Worm (Caenorhabditis elegans) whole organism, L2 larva: ENCODE results near the gene adm-2.
A peak's percentile ranks its signal among the peaks of the same experiment; 100 is the strongest.

Source experiments
- ama-1 ChIP-seq: fragments of 150-350 bp; optimal IDR thresholded peaks from 2 replicates; lab custom pipeline; 2018; ENCODE audit warnings: inconsistent platforms
- blmp-1 ChIP-seq: sonication (generic microtip); optimal IDR thresholded peaks from 2 replicates; lab custom pipeline; 2017; ENCODE audit warnings: missing genetic modification characterization, mild to moderate bottlenecking, missing compliant biosample characterization, antibody characterized with exemption, moderate library complexity; ENCODE audit not compliant: insufficient read depth
- ceh-82 ChIP-seq: fragments of 150-350 bp; optimal IDR thresholded peaks from 2 replicates; lab custom pipeline; 2014; ENCODE audit warnings: missing biosample characterization, missing genetic modification characterization
- crh-2 ChIP-seq: sonication (generic microtip); optimal IDR thresholded peaks from 2 replicates; lab custom pipeline; 2017; ENCODE audit warnings: missing biosample characterization, missing genetic modification characterization
- elt-3 ChIP-seq: sonication (generic microtip); optimal IDR thresholded peaks from 2 replicates; lab custom pipeline; 2017; ENCODE audit warnings: missing biosample characterization, missing genetic modification characterization
- fos-1 ChIP-seq: fragments of 150-350 bp; optimal IDR thresholded peaks from 2 replicates; lab custom pipeline; 2014; ENCODE audit warnings: missing biosample characterization, missing genetic modification characterization
- lin-39 ChIP-seq: fragments of 150-350 bp; optimal IDR thresholded peaks from 2 replicates; lab custom pipeline; 2014; ENCODE audit warnings: missing biosample characterization, missing genetic modification reagents, missing genetic modification characterization
- nhr-10 ChIP-seq: sonication (generic microtip); optimal IDR thresholded peaks from 2 replicates; lab custom pipeline; 2017; ENCODE audit warnings: missing biosample characterization, missing genetic modification characterization
- nhr-12 ChIP-seq: fragments of 150-350 bp; optimal IDR thresholded peaks from 2 replicates; lab custom pipeline; 2014; ENCODE audit warnings: missing biosample characterization, missing genetic modification characterization
- nhr-21 ChIP-seq: fragments of 150-350 bp; optimal IDR thresholded peaks from 2 replicates; lab custom pipeline; 2014; ENCODE audit warnings: missing biosample characterization, missing genetic modification characterization
- sma-9 ChIP-seq, 2 experiments: fragments of 150-350 bp in 1 of 2; sonication (generic microtip) in 1 of 2; optimal IDR thresholded peaks; 2 replicates each; lab custom pipeline; 2014 to 2016; ENCODE audit warnings: missing genetic modification characterization in 2 of 2, mild to moderate bottlenecking in 1 of 2, missing biosample characterization in 1 of 2, missing compliant biosample characterization in 1 of 2, missing genetic modification reagents in 1 of 2, moderate library complexity in 1 of 2
- ztf-11 ChIP-seq: sonication (generic microtip); optimal IDR thresholded peaks from 2 replicates; lab custom pipeline; 2017; ENCODE audit warnings: missing biosample characterization, missing genetic modification characterization

ce11 chrX:13730209-13730975 lies 42.6 kb downstream of the adm-2 start:
- TF ChIP-seq fos-1 (peak; percentile 26), nhr-10 (tag; lab: Kevin White, UChicago) (no peak), ceh-82 (tag; lab: Kevin White, UChicago) (no peak), elt-3 (tag; lab: Kevin White, UChicago) (no peak), ama-1 (lab: Kevin White, UChicago) (no peak), sma-9 (GFP tag; optimal IDR thresholded peaks at IDR 0.05; lab: Kevin White, UChicago) (peak; percentile 57), sma-9 (tag; optimal IDR thresholded peaks at IDR 0.05; lab: Kevin White, UChicago) (no peak), nhr-21 (tag; lab: Kevin White, UChicago) (no peak), lin-39 (tag; lab: Kevin White, UChicago) (no peak), blmp-1 (tag; lab: Kevin White, UChicago) (peak; percentile 33), nhr-12 (tag; lab: Kevin White, UChicago) (no peak), ztf-11 (no peak), crh-2 (tag; lab: Kevin White, UChicago) (no peak)
